Fruit fly (Drosophila melanogaster): ENCODE measurements around the gene Rab7.

The Rab7 gene

dm6 chr3R:23948466-23949413, 44.1 kb upstream of the Rab7 start (continued):
- TF ChIP-seq cyc (GFP tag; optimal IDR thresholded peaks at IDR 0.05) (peak; percentile 92), Sox14 (GFP tag; optimal IDR thresholded peaks at IDR 0.05) (peak; percentile 96), vri (GFP tag; optimal IDR thresholded peaks at IDR 0.05) (peak; percentile 88), Lpt (GFP tag; optimal IDR thresholded peaks at IDR 0.05) (peak; percentile 83), CG34406 (GFP tag; optimal IDR thresholded peaks at IDR 0.05) (peak; percentile 95), CG15336 (GFP tag; IDR thresholded peaks at IDR 0.05) (peak; percentile 89), CG11294 (GFP tag; IDR thresholded peaks at IDR 0.05) (peak; percentile 48), Blimp-1 (GFP tag; optimal IDR thresholded peaks at IDR 0.05) (peak; percentile 67), Sox102F (GFP tag; optimal IDR thresholded peaks at IDR 0.05) (peak; percentile 93), CG4318 (GFP tag; optimal IDR thresholded peaks at IDR 0.05) (peak; percentile 78), CG8632 (GFP tag; optimal IDR thresholded peaks at IDR 0.05) (peak; percentile 94), CG10631 (GFP tag; optimal IDR thresholded peaks at IDR 0.05) (peak; percentile 94), CG16779 (tag; optimal IDR thresholded peaks at IDR 0.05) (peak; percentile 91), acj6 (GFP tag; optimal IDR thresholded peaks at IDR 0.05) (peak; percentile 95), CG7368 (GFP tag; optimal IDR thresholded peaks at IDR 0.05) (peak; percentile 89), OdsH (GFP tag; optimal IDR thresholded peaks at IDR 0.05) (peak; percentile 94), achi (GFP tag; optimal IDR thresholded peaks at IDR 0.05) (peak; percentile 94), Sox15 (GFP tag; optimal IDR thresholded peaks at IDR 0.05) (peak; percentile 94), Eip75B (GFP tag; optimal IDR thresholded peaks at IDR 0.05) (peak; percentile 96), net (GFP tag; optimal IDR thresholded peaks at IDR 0.05) (peak; percentile 92), CG8319 (GFP tag; optimal IDR thresholded peaks at IDR 0.05) (peak; percentile 92), CG6854 (GFP tag; optimal IDR thresholded peaks at IDR 0.05) (peak; percentile 81), CG1621 (tag; optimal IDR thresholded peaks at IDR 0.05) (peak; percentile 73), Gug (GFP tag; IDR thresholded peaks at IDR 0.05) (peak; percentile 68), salr (GFP tag; optimal IDR thresholded peaks at IDR 0.05) (peak; percentile 92), CG6163 (GFP tag; IDR thresholded peaks at IDR 0.05) (peak; percentile 87), esn (GFP tag; optimal IDR thresholded peaks at IDR 0.05) (peak; percentile 97), spab (GFP tag; optimal IDR thresholded peaks at IDR 0.05) (peak; percentile 97), fd85E (GFP tag; optimal IDR thresholded peaks at IDR 0.05) (peak; percentile 81), Met (GFP tag; optimal IDR thresholded peaks at IDR 0.05) (peak; percentile 96), svp (GFP tag) (peak; percentile 99), fd59A (GFP tag; optimal IDR thresholded peaks at IDR 0.05) (peak; percentile 97), CG31627 (GFP tag; optimal IDR thresholded peaks at IDR 0.05) (peak; percentile 94), lz (GFP tag; optimal IDR thresholded peaks at IDR 0.05) (peak; percentile 95), ss (GFP tag; optimal IDR thresholded peaks at IDR 0.05) (peak; percentile 93 to 98), dsx (GFP tag; optimal IDR thresholded peaks at IDR 0.05; ENCODE audit: poor library complexity, severe bottlenecking) (peak; percentile 96), CG8119 (GFP tag; IDR thresholded peaks at IDR 0.05) (peak; percentile 93)

- TF ChIP-seq net (GFP tag; optimal IDR thresholded peaks at IDR 0.05) (no peak), CG11294 (GFP tag; IDR thresholded peaks at IDR 0.05) (no peak), Ets21C (GFP tag; optimal IDR thresholded peaks at IDR 0.05) (no peak), Eip75B (GFP tag; optimal IDR thresholded peaks at IDR 0.05) (peak; percentile 30), Ets96B (tag; optimal IDR thresholded peaks at IDR 0.05) (no peak), CG10631 (GFP tag; optimal IDR thresholded peaks at IDR 0.05) (no peak), CG15336 (GFP tag; IDR thresholded peaks at IDR 0.05) (peak; percentile 55; the same call in 1 of the 2 replicates), cyc (GFP tag; optimal IDR thresholded peaks at IDR 0.05) (no peak), fd59A (GFP tag; optimal IDR thresholded peaks at IDR 0.05) (no peak), Sox15 (GFP tag; optimal IDR thresholded peaks at IDR 0.05) (no peak), Lpt (GFP tag; optimal IDR thresholded peaks at IDR 0.05) (peak; percentile 20), Sox102F (GFP tag; optimal IDR thresholded peaks at IDR 0.05) (peak; percentile 17), topi (GFP tag; optimal IDR thresholded peaks at IDR 0.05) (peak; percentile 21), esn (GFP tag; optimal IDR thresholded peaks at IDR 0.05) (peak; percentile 23), CG6792 (GFP tag; optimal IDR thresholded peaks at IDR 0.05) (no peak), CG6854 (GFP tag; optimal IDR thresholded peaks at IDR 0.05) (peak; percentile 56), Blimp-1 (GFP tag; optimal IDR thresholded peaks at IDR 0.05) (peak; percentile 90), Hr39 (GFP tag; optimal IDR thresholded peaks at IDR 0.05) (no peak), eg (GFP tag; IDR thresholded peaks at IDR 0.05) (peak; percentile 17; the same call in 1 of the 3 replicates), dsx (GFP tag; optimal IDR thresholded peaks at IDR 0.05; ENCODE audit: poor library complexity, severe bottlenecking) (peak; percentile 57), acj6 (GFP tag; optimal IDR thresholded peaks at IDR 0.05) (no peak), CG3919 (GFP tag; optimal IDR thresholded peaks at IDR 0.05) (peak; percentile 41), CG16779 (tag; optimal IDR thresholded peaks at IDR 0.05) (no peak), ss (GFP tag; optimal IDR thresholded peaks at IDR 0.05) (peak in 1 of 2 experiments; percentile 24), CG8119 (GFP tag; IDR thresholded peaks at IDR 0.05) (peak; percentile 29; the same call in 1 of the 3 replicates), Met (GFP tag; optimal IDR thresholded peaks at IDR 0.05) (no peak), Eip78C (GFP tag) (peak; percentile 81), achi (GFP tag; optimal IDR thresholded peaks at IDR 0.05) (no peak), CG7368 (GFP tag; optimal IDR thresholded peaks at IDR 0.05) (no peak), CG4318 (GFP tag; optimal IDR thresholded peaks at IDR 0.05) (no peak)
These were observed 37.4 kb upstream of the Rab7 start for dm6 chr3R:23955380-23955779.
